Fruit fly (Drosophila melanogaster): Measurements from ENCODE around the gene CG18549.
"Not testable (repeated sequence)": the region's sequence is repeated elsewhere in the genome, so short reads cannot be mapped to it uniquely, and the experiment has no call there.

DNA sequence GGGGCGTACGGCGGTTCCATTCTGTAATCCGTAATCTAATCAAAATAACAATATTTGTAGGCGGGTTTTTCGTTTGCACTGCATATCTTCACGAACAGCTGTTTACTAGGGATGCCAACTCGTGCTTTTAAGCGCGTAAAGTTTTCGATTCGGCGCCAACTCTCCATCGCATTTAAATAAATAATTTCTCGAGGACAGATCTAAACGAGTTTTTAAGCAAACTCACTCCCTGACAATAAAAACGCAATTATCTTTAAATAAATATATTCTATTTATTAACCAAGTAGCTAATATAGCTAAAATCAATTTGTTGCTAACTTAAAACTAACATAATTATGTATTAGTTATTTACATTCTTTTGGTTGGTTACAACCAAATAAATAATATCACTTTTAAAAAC is 16.1 kb downstream of the CG18549 start, which contains the start of gene CG5608:
- TF ChIP-seq Myc, Sin3A, psq (optimal IDR thresholded peaks at IDR 0.05): not testable (repeated sequence)

Data from Kc167 (cell line).